Worm (Caenorhabditis elegans) whole organism, late embryonic: ENCODE results near the gene C56C10.9.

Experiments used
- ama-1 ChIP-seq: fragments of 150-350 bp; optimal IDR thresholded peaks from 2 replicates; lab custom pipeline; 2014
- elt-4 ChIP-seq: sonication (generic microtip); optimal IDR thresholded peaks from 2 replicates; lab custom pipeline; 2016; ENCODE audit warnings: missing genetic modification characterization, missing compliant biosample characterization
- lim-6 ChIP-seq: sonication (generic microtip); optimal IDR thresholded peaks from 2 replicates; lab custom pipeline; 2016; ENCODE audit warnings: missing genetic modification characterization, missing compliant biosample characterization
- nfya-1 ChIP-seq: sonication (generic microtip); optimal IDR thresholded peaks from 2 replicates; lab custom pipeline; 2017; ENCODE audit warnings: missing genetic modification characterization, mild to moderate bottlenecking, missing compliant biosample characterization, antibody characterized with exemption, moderate library complexity
- nhr-11 ChIP-seq: fragments of 150-350 bp; optimal IDR thresholded peaks from 2 replicates; lab custom pipeline; 2014; ENCODE audit warnings: missing biosample characterization, missing genetic modification characterization
- pros-1 ChIP-seq: fragments of 150-350 bp; optimal IDR thresholded peaks from 2 replicates; lab custom pipeline; 2014; ENCODE audit warnings: missing biosample characterization, missing genetic modification reagents, missing genetic modification characterization

- TF ChIP-seq elt-4 (tag; lab: Kevin White, UChicago) (no peak), lim-6 (tag; lab: Kevin White, UChicago) (no peak), pros-1 (tag; lab: Kevin White, UChicago) (no peak), nhr-11 (no peak), nfya-1 (tag; lab: Kevin White, UChicago) (no peak), ama-1 (lab: Kevin White, UChicago) (no peak)
Observed at ce11 chrII:6589408-6589807, 2.7 kb downstream of the C56C10.9 start, which contains the start of gene vps-32.1.
